Fruit fly (Drosophila melanogaster) whole organism, embryonic: ENCODE results near the gene Acp32CD.

Source experiments
- Adf1 ChIP-seq: fragments of 200-800 bp; sonication (Bioruptor generic); IDR thresholded peaks from 2 replicates; pipeline ENCODE4 v1.3.6; 2022; ENCODE audit warnings: missing biosample characterization, missing genetic modification characterization
- Aef1 ChIP-seq: fragments of 200-800 bp; sonication (Bioruptor generic); IDR thresholded peaks from 3 replicates; pipeline ENCODE4 v1.3.6; 2022; ENCODE audit warnings: missing biosample characterization, missing genetic modification characterization
- Atf-2 ChIP-seq: fragments of 200-800 bp; sonication (Bioruptor generic); optimal IDR thresholded peaks from 2 replicates; lab custom pipeline; 2016; ENCODE audit warnings: missing biosample characterization, missing genetic modification characterization
- B-H1 ChIP-seq: fragments of 200-800 bp; sonication (Bioruptor generic); IDR thresholded peaks from 3 replicates; pipeline ENCODE4 v1.3.6; 2022; ENCODE audit warnings: missing biosample characterization, missing genetic modification characterization
- Bdp1 ChIP-seq: fragments of 200-800 bp; sonication (Bioruptor generic); optimal IDR thresholded peaks from 3 replicates; lab custom pipeline; 2016; ENCODE audit warnings: missing biosample characterization, missing genetic modification characterization
- CG10321 ChIP-seq: fragments of 200-800 bp; sonication (Bioruptor generic); IDR thresholded peaks from 2 replicates; pipeline ENCODE4 v1.3.6; 2022; ENCODE audit warnings: missing biosample characterization, missing genetic modification characterization
- CG12071 ChIP-seq: fragments of 200-800 bp; sonication (Bioruptor generic); optimal IDR thresholded peaks from 3 replicates; lab custom pipeline; 2018; ENCODE audit warnings: missing biosample characterization, mild to moderate bottlenecking, missing genetic modification characterization
- CG14014 ChIP-seq: fragments of 200-800 bp; sonication (Bioruptor generic); IDR thresholded peaks from 2 replicates; pipeline ENCODE4 v1.3.6; 2022; ENCODE audit warnings: missing biosample characterization, missing genetic modification characterization
- CG14710 ChIP-seq: fragments of 200-800 bp; sonication (Bioruptor generic); optimal IDR thresholded peaks from 3 replicates; lab custom pipeline; 2019; ENCODE audit warnings: missing biosample characterization, mild to moderate bottlenecking, missing genetic modification characterization, moderate library complexity
- CG15269 ChIP-seq: fragments of 200-800 bp; sonication (Bioruptor generic); optimal IDR thresholded peaks from 2 replicates; lab custom pipeline; 2018; ENCODE audit warnings: missing biosample characterization, mild to moderate bottlenecking, missing genetic modification characterization, moderate library complexity
- CG1529 ChIP-seq: fragments of 200-800 bp; sonication (Bioruptor generic); optimal IDR thresholded peaks from 3 replicates; lab custom pipeline; 2018; ENCODE audit warnings: missing biosample characterization, missing genetic modification characterization
- CG15514 ChIP-seq: fragments of 200-800 bp; sonication (Bioruptor generic); optimal IDR thresholded peaks from 3 replicates; lab custom pipeline; 2017; ENCODE audit warnings: missing biosample characterization, missing genetic modification characterization, mild to moderate bottlenecking, moderate library complexity, missing genetic modification reagents
- CG17361 ChIP-seq: fragments of 200-800 bp; sonication (Bioruptor generic); IDR thresholded peaks from 3 replicates; pipeline ENCODE4 v1.3.6; 2022; ENCODE audit warnings: missing biosample characterization, missing genetic modification characterization
- CG2889 ChIP-seq: fragments of 200-800 bp; sonication (Bioruptor generic); IDR thresholded peaks from 3 replicates; pipeline ENCODE4 v1.3.6; 2022; ENCODE audit warnings: missing biosample characterization, missing genetic modification characterization
- CG31365 ChIP-seq: fragments of 200-800 bp; sonication (Bioruptor generic); optimal IDR thresholded peaks from 2 replicates; lab custom pipeline; 2018; ENCODE audit warnings: missing biosample characterization, mild to moderate bottlenecking, missing genetic modification characterization
- CG4424 ChIP-seq: fragments of 200-800 bp; sonication (Bioruptor generic); optimal IDR thresholded peaks from 3 replicates; lab custom pipeline; 2016; ENCODE audit warnings: missing biosample characterization, missing genetic modification characterization
- CG6683 ChIP-seq: fragments of 200-800 bp; sonication (Bioruptor generic); optimal IDR thresholded peaks from 2 replicates; lab custom pipeline; 2017; ENCODE audit warnings: missing biosample characterization, mild to moderate bottlenecking, missing genetic modification characterization, missing genetic modification reagents
- CG8924 ChIP-seq: fragments of 200-800 bp; optimal IDR thresholded peaks from 3 replicates; lab custom pipeline; 2019; ENCODE audit warnings: missing biosample characterization, mild to moderate bottlenecking, missing genetic modification characterization, moderate library complexity
- Dip3 ChIP-seq: fragments of 200-800 bp; sonication (Bioruptor generic); optimal IDR thresholded peaks from 3 replicates; lab custom pipeline; 2016; ENCODE audit warnings: missing biosample characterization, missing genetic modification characterization
- Dp ChIP-seq: fragments of 200-800 bp; sonication (Bioruptor generic); optimal IDR thresholded peaks from 2 replicates; lab custom pipeline; 2018; ENCODE audit warnings: missing biosample characterization, mild to moderate bottlenecking, missing genetic modification characterization, moderate library complexity
- Hsf ChIP-seq: fragments of 200-800 bp; sonication (Bioruptor generic); optimal IDR thresholded peaks from 3 replicates; lab custom pipeline; 2016; ENCODE audit warnings: missing biosample characterization, missing genetic modification characterization
- Kr ChIP-seq: fragments of 200-800 bp; sonication (Bioruptor generic); optimal IDR thresholded peaks from 2 replicates; lab custom pipeline; 2017; ENCODE audit warnings: missing biosample characterization, mild to moderate bottlenecking, missing genetic modification characterization
- MBD-R2 ChIP-seq: fragments of 200-800 bp; sonication (Bioruptor generic); IDR thresholded peaks from 2 replicates; pipeline ENCODE4 v1.3.6; 2022; ENCODE audit warnings: missing biosample characterization, missing genetic modification characterization
- Mad ChIP-seq: fragments of 200-800 bp; sonication (Bioruptor generic); optimal IDR thresholded peaks from 2 replicates; lab custom pipeline; 2016; ENCODE audit warnings: missing biosample characterization, missing genetic modification characterization
- Mrtf ChIP-seq: fragments of 200-800 bp; sonication (Bioruptor generic); IDR thresholded peaks from 3 replicates; pipeline ENCODE4 v1.3.6; 2022; ENCODE audit warnings: missing biosample characterization, missing genetic modification characterization
- Opbp ChIP-seq: fragments of 200-800 bp; sonication (Bioruptor generic); IDR thresholded peaks from 3 replicates; pipeline ENCODE4 v1.3.6; 2022; ENCODE audit warnings: missing biosample characterization, missing genetic modification characterization; ENCODE audit not compliant: partially characterized antibody
- Side ChIP-seq: fragments of 200-800 bp; sonication (Bioruptor generic); optimal IDR thresholded peaks from 2 replicates; lab custom pipeline; 2016; ENCODE audit warnings: missing biosample characterization, missing genetic modification characterization
- Tbp ChIP-seq: fragments of >200 bp; optimal IDR thresholded peaks from 2 replicates; lab custom pipeline; 2018; ENCODE audit warnings: missing biosample characterization, missing genetic modification characterization
- bcd ChIP-seq: fragments of 200-800 bp; sonication (Bioruptor generic); optimal IDR thresholded peaks from 2 replicates; lab custom pipeline; 2017; ENCODE audit warnings: missing biosample characterization, mild to moderate bottlenecking, missing genetic modification characterization
- chif ChIP-seq, 2 experiments: fragments of 200-800 bp; sonication (Bioruptor generic); optimal IDR thresholded peaks; 3 replicates each; lab custom pipeline; 2016; ENCODE audit warnings: missing biosample characterization in 2 of 2, missing genetic modification characterization in 2 of 2
- chn ChIP-seq: fragments of 200-800 bp; sonication (Bioruptor generic); optimal IDR thresholded peaks from 2 replicates; lab custom pipeline; 2016; ENCODE audit warnings: missing biosample characterization, missing genetic modification characterization
- ftz-f1 ChIP-seq: fragments of 200-800 bp; sonication (Bioruptor generic); optimal IDR thresholded peaks from 2 replicates; lab custom pipeline; 2016; ENCODE audit warnings: missing biosample characterization, missing genetic modification characterization
- gce ChIP-seq: fragments of 200-800 bp; sonication (Bioruptor generic); IDR thresholded peaks from 3 replicates; pipeline ENCODE4 v1.3.6; 2022; ENCODE audit warnings: missing biosample characterization, missing genetic modification characterization
- grau ChIP-seq: fragments of 200-800 bp; optimal IDR thresholded peaks from 3 replicates; lab custom pipeline; 2019; ENCODE audit warnings: missing biosample characterization, mild to moderate bottlenecking, missing genetic modification characterization, moderate library complexity
- hb ChIP-seq: fragments of 200-800 bp; sonication (Bioruptor generic); IDR thresholded peaks from 3 replicates; pipeline ENCODE4 v1.3.6; 2022; ENCODE audit warnings: missing biosample characterization, missing genetic modification characterization; ENCODE audit not compliant: partially characterized antibody
- hbn ChIP-seq: fragments of 200-800 bp; sonication (Bioruptor generic); IDR thresholded peaks from 2 replicates; pipeline ENCODE4 v1.3.6; 2022; ENCODE audit warnings: missing biosample characterization, missing genetic modification characterization; ENCODE audit not compliant: partially characterized antibody
- jumu ChIP-seq: fragments of 200-800 bp; sonication (Bioruptor generic); optimal IDR thresholded peaks from 3 replicates; lab custom pipeline; 2016; ENCODE audit warnings: missing biosample characterization, missing genetic modification characterization
- ken ChIP-seq: fragments of 200-800 bp; sonication (Bioruptor generic); IDR thresholded peaks from 3 replicates; pipeline ENCODE4 v1.3.6; 2022; ENCODE audit warnings: missing biosample characterization, missing genetic modification characterization
- knrl ChIP-seq: fragments of 200-800 bp; sonication (Bioruptor generic); IDR thresholded peaks from 3 replicates; pipeline ENCODE4 v1.3.6; 2022; ENCODE audit warnings: missing biosample characterization, missing genetic modification characterization; ENCODE audit not compliant: partially characterized antibody
- nau ChIP-seq: fragments of 200-800 bp; sonication (Bioruptor generic); optimal IDR thresholded peaks from 3 replicates; lab custom pipeline; 2017; ENCODE audit warnings: missing biosample characterization, mild to moderate bottlenecking, missing genetic modification characterization, missing genetic modification reagents
- nom ChIP-seq: fragments of 200-800 bp; sonication (Bioruptor generic); optimal IDR thresholded peaks from 2 replicates; lab custom pipeline; 2017; ENCODE audit warnings: missing biosample characterization, missing genetic modification characterization, mild to moderate bottlenecking, moderate library complexity, missing genetic modification reagents
- odd ChIP-seq: fragments of 200-800 bp; sonication (Bioruptor generic); optimal IDR thresholded peaks from 2 replicates; lab custom pipeline; 2017; ENCODE audit warnings: missing biosample characterization, mild to moderate bottlenecking, missing genetic modification characterization
- pb ChIP-seq: fragments of 200-800 bp; sonication (Bioruptor generic); optimal IDR thresholded peaks from 3 replicates; lab custom pipeline; 2016; ENCODE audit warnings: missing biosample characterization, missing genetic modification characterization
- sens ChIP-seq: fragments of 200-800 bp; sonication (Bioruptor generic); peaks from one replicate; lab custom pipeline; 2016; ENCODE audit warnings: missing biosample characterization, missing genetic modification characterization
- sima ChIP-seq: fragments of 200-800 bp; sonication (Bioruptor generic); optimal IDR thresholded peaks from 2 replicates; lab custom pipeline; 2016; ENCODE audit warnings: missing biosample characterization, missing genetic modification characterization
- slbo ChIP-seq: fragments of 200-800 bp; sonication (Bioruptor generic); IDR thresholded peaks from 2 replicates; pipeline ENCODE4 v1.3.6; 2022; ENCODE audit warnings: missing biosample characterization, missing genetic modification characterization
- sr ChIP-seq: fragments of 200-800 bp; sonication (Bioruptor generic); IDR thresholded peaks from 3 replicates; pipeline ENCODE4 v1.3.6; 2022; ENCODE audit warnings: missing biosample characterization, missing genetic modification characterization
- tap ChIP-seq: fragments of 200-800 bp; optimal IDR thresholded peaks from 3 replicates; lab custom pipeline; 2019; ENCODE audit warnings: missing biosample characterization, mild to moderate bottlenecking, missing genetic modification characterization, moderate library complexity
- tio ChIP-seq: fragments of 200-800 bp; sonication (Bioruptor generic); optimal IDR thresholded peaks from 2 replicates; lab custom pipeline; 2017; ENCODE audit warnings: missing biosample characterization, missing genetic modification characterization, inconsistent platforms
- trh ChIP-seq: fragments of 200-800 bp; sonication (Bioruptor generic); optimal IDR thresholded peaks from 2 replicates; lab custom pipeline; 2016; ENCODE audit warnings: missing biosample characterization, missing genetic modification characterization
- tx ChIP-seq: fragments of 200-800 bp; sonication (Bioruptor generic); optimal IDR thresholded peaks from 2 replicates; lab custom pipeline; 2016; ENCODE audit warnings: missing biosample characterization, missing genetic modification characterization
- yki ChIP-seq: fragments of >200 bp; optimal IDR thresholded peaks from 3 replicates; lab custom pipeline; 2018
- zen2 ChIP-seq: fragments of 200-800 bp; sonication (Bioruptor generic); IDR thresholded peaks from 3 replicates; pipeline ENCODE4 v1.3.6; 2022; ENCODE audit warnings: missing biosample characterization, missing genetic modification characterization; ENCODE audit not compliant: partially characterized antibody

Gene Acp32CD

DNA sequence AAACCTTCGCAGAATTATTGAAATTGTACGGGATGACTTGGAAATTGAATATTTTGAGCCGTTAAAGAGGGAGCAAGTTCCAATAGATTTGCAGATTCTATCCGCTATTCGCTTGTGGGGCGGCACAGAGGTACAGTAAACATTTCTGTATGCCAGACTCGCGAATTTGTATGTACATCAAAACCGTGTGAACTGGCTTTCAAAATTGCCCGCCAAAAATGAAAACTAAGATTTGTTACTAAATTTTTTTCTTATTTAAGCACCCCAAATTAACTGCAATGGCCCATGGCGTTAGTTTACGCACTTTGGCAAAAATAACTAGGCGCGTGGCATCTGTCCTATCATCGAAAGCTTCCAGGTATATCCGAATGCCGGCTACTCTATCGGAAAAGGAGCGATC is 27.4 kb upstream of the Acp32CD start (continued):
- TF ChIP-seq CG12071 (GFP tag; lab: Kevin White, UChicago) (no peak), CG6683 (GFP tag; lab: Kevin White, UChicago) (no peak), CG14014 (GFP tag; lab: Robert Waterston, UW) (no peak), CG10321 (GFP tag; lab: Robert Waterston, UW) (no peak), pb (GFP tag; lab: Kevin White, UChicago) (no peak), trh (GFP tag; lab: Kevin White, UChicago) (no peak), yki (no peak), sr (GFP tag; lab: Robert Waterston, UW) (no peak), slbo (GFP tag; lab: Robert Waterston, UW) (no peak), Aef1 (GFP tag; lab: Robert Waterston, UW) (no peak), Tbp (GFP tag; lab: Kevin White, UChicago) (no peak), ftz-f1 (GFP tag; lab: Kevin White, UChicago) (no peak), CG15514 (peak; percentile 83), tio (GFP tag; lab: Kevin White, UChicago) (no peak), knrl (no peak), bcd (GFP tag; lab: Kevin White, UChicago) (no peak), chif (GFP tag; optimal IDR thresholded peaks at IDR 0.05; lab: Kevin White, UChicago) (no peak)

DNA sequence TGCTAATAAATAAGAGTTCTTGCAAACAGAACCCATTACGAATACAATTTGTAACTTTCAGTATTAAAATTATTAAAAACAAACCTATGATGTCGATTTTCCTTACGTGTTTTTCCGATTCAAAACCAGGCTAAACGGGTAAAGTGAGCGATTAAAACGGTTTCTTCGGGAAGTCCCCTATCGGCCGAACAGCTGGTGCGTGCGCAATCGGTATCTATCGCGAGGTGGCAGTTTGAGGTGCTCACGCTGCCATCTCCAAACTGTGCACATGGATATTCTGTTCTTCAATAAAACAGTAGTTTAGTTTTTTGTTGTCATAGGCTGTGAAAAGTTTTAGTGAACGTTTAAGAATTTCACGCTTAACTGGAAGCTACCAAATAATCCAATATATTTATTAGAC is 26.3 kb upstream of the Acp32CD start, which contains the start of gene TTLL4A:
TTLL4A (plus strand) TSS at position 240 of the 400 bp plus-strand sequence.
- TF ChIP-seq Side (GFP tag; lab: Kevin White, UChicago) (peak; percentile 23), Hsf (GFP tag; lab: Kevin White, UChicago) (peak; percentile 21), Adf1 (GFP tag; lab: Robert Waterston, UW) (peak; percentile 18; the same call in 1 of the 2 replicates), zen2 (GFP tag; lab: Robert Waterston, UW) (peak; percentile 96), grau (tag; lab: Kevin White, UChicago) (no peak), CG1529 (GFP tag; lab: Kevin White, UChicago) (no peak), nom (GFP tag; lab: Kevin White, UChicago) (no peak), Opbp (GFP tag; lab: Robert Waterston, UW) (peak; percentile 99), Atf-2 (GFP tag; lab: Kevin White, UChicago) (no peak), CG14710 (tag; lab: Kevin White, UChicago) (no peak), nau (GFP tag; lab: Kevin White, UChicago) (no peak), chn (peak; percentile 5), MBD-R2 (peak; percentile 86), ken (GFP tag; lab: Robert Waterston, UW) (no peak), tap (tag; lab: Kevin White, UChicago) (no peak), CG8924 (tag; lab: Kevin White, UChicago) (no peak), odd (no peak), CG31365 (no peak), Mrtf (GFP tag; lab: Robert Waterston, UW) (no peak), CG17361 (GFP tag; lab: Robert Waterston, UW) (no peak), Mad (GFP tag; lab: Kevin White, UChicago) (peak; percentile 19), Dip3 (GFP tag; lab: Kevin White, UChicago) (peak; percentile 81), sens (GFP tag; lab: Kevin White, UChicago) (peak; percentile 82), CG4424 (no peak), gce (GFP tag; lab: Robert Waterston, UW) (no peak), tx (peak; percentile 32), hbn (peak; percentile 98), CG15269 (tag; lab: Kevin White, UChicago) (no peak), Bdp1 (GFP tag; lab: Kevin White, UChicago) (no peak), Kr (no peak), sima (GFP tag; lab: Kevin White, UChicago) (no peak), hb (GFP tag; lab: Robert Waterston, UW) (peak; percentile 97), CG2889 (no peak), Dp (GFP tag; lab: Kevin White, UChicago) (peak; percentile 50), jumu (GFP tag; lab: Kevin White, UChicago) (no peak), B-H1 (GFP tag; lab: Robert Waterston, UW) (no peak)
